Worm (Caenorhabditis elegans) whole organism, L4 larva: ENCODE measurements around the gene gst-24.

Source experiments
- F49E8.2 ChIP-seq: sonication (generic microtip); optimal IDR thresholded peaks from 2 replicates; lab custom pipeline; 2016; ENCODE audit warnings: missing compliant biosample characterization, mild to moderate bottlenecking, missing genetic modification characterization, borderline replicate concordance
- R02D3.7 ChIP-seq: fragments of 150-350 bp; sonication (generic microtip); optimal IDR thresholded peaks from 3 replicates; lab custom pipeline; 2014; ENCODE audit warnings: missing biosample characterization, missing genetic modification characterization
- T20F7.1 ChIP-seq: fragments of 200-800 bp; sonication (Bioruptor generic); optimal IDR thresholded peaks from 2 replicates; lab custom pipeline; 2018; ENCODE audit warnings: mild to moderate bottlenecking, missing genetic modification characterization, missing compliant biosample characterization
- Y105C5A.15 ChIP-seq: fragments of 200-800 bp; sonication (Bioruptor generic); IDR thresholded peaks from 2 replicates; pipeline ENCODE4 v1.3.6; 2022; ENCODE audit warnings: missing genetic modification characterization, missing compliant biosample characterization
- Y5F2A.4 ChIP-seq: fragments of 200-800 bp; sonication (Bioruptor generic); optimal IDR thresholded peaks from 2 replicates; lab custom pipeline; 2018; ENCODE audit warnings: mild to moderate bottlenecking, missing genetic modification characterization, missing compliant biosample characterization
- ZK337.2 ChIP-seq: fragments of 200-800 bp; sonication (Bioruptor generic); IDR thresholded peaks from 2 replicates; pipeline ENCODE4 v1.3.6; 2022; ENCODE audit warnings: missing genetic modification reagents, missing genetic modification characterization, missing compliant biosample characterization
- aly-2 ChIP-seq: sonication (generic microtip); optimal IDR thresholded peaks from 2 replicates; lab custom pipeline; 2018; ENCODE audit warnings: missing biosample characterization, missing genetic modification characterization
- ceh-32 ChIP-seq: sonication (generic microtip); optimal IDR thresholded peaks from 2 replicates; lab custom pipeline; 2016; ENCODE audit warnings: mild to moderate bottlenecking, missing genetic modification characterization, missing compliant biosample characterization; ENCODE audit not compliant: poor library complexity
- ceh-44 ChIP-seq: fragments of 200-800 bp; sonication (Bioruptor generic); IDR thresholded peaks from 2 replicates; pipeline ENCODE4 v1.3.6; 2022; ENCODE audit warnings: missing genetic modification reagents, missing genetic modification characterization, missing compliant biosample characterization
- ces-1 ChIP-seq: fragments of 150-350 bp; sonication (generic microtip); optimal IDR thresholded peaks from 4 replicates; lab custom pipeline; 2014; ENCODE audit warnings: missing biosample characterization, missing genetic modification reagents, missing genetic modification characterization
- cey-2 ChIP-seq: sonication (generic microtip); optimal IDR thresholded peaks from 3 replicates; lab custom pipeline; 2017; ENCODE audit warnings: missing genetic modification characterization, mild to moderate bottlenecking, missing compliant biosample characterization, antibody characterized with exemption, borderline replicate concordance; ENCODE audit not compliant: insufficient read depth
- daf-12 ChIP-seq: fragments of 150-350 bp; optimal IDR thresholded peaks from 2 replicates; lab custom pipeline; 2014; ENCODE audit warnings: missing biosample characterization, missing genetic modification reagents, missing genetic modification characterization
- dmd-6 ChIP-seq: fragments of 200-800 bp; sonication (Bioruptor generic); IDR thresholded peaks from 2 replicates; pipeline ENCODE4 v1.3.6; 2022; ENCODE audit warnings: missing genetic modification reagents, missing genetic modification characterization, missing compliant biosample characterization
- dmd-8 ChIP-seq: fragments of 200-800 bp; sonication (Bioruptor generic); IDR thresholded peaks from 2 replicates; pipeline ENCODE4 v1.3.6; 2022; ENCODE audit warnings: missing genetic modification characterization, missing compliant biosample characterization
- dmd-9 ChIP-seq: fragments of 200-800 bp; sonication (Bioruptor generic); IDR thresholded peaks from 2 replicates; pipeline ENCODE4 v1.3.6; 2022; ENCODE audit warnings: missing genetic modification reagents, missing genetic modification characterization, missing compliant biosample characterization
- dpl-1 ChIP-seq: fragments of 150-350 bp; optimal IDR thresholded peaks from 2 replicates; lab custom pipeline; 2014; ENCODE audit warnings: missing biosample characterization, missing genetic modification reagents, missing genetic modification characterization
- egl-27 ChIP-seq: sonication (generic microtip); optimal IDR thresholded peaks from 3 replicates; lab custom pipeline; 2017; ENCODE audit warnings: missing biosample characterization, missing genetic modification reagents, missing genetic modification characterization
- fos-1 ChIP-seq: fragments of 150-350 bp; optimal IDR thresholded peaks from 2 replicates; lab custom pipeline; 2014; ENCODE audit warnings: missing biosample characterization, missing genetic modification characterization
- gei-8 ChIP-seq: fragments of 200-800 bp; sonication (Bioruptor generic); optimal IDR thresholded peaks from 2 replicates; lab custom pipeline; 2018; ENCODE audit warnings: mild to moderate bottlenecking, missing genetic modification characterization, missing compliant biosample characterization
- hif-1 ChIP-seq, 2 experiments: sonication (generic microtip); optimal IDR thresholded peaks; 2 replicates each; lab custom pipeline; 2016 to 2017; ENCODE audit warnings: missing compliant biosample characterization in 2 of 2, missing genetic modification characterization in 2 of 2, missing genetic modification reagents in 2 of 2, missing genotype in 2 of 2, mild to moderate bottlenecking in 1 of 2
- hlh-30 ChIP-seq: sonication (generic microtip); optimal IDR thresholded peaks from 2 replicates; lab custom pipeline; 2017; ENCODE audit warnings: antibody characterized with exemption, mild to moderate bottlenecking, missing genetic modification characterization, missing compliant biosample characterization; ENCODE audit not compliant: insufficient read depth
- lim-7 ChIP-seq: fragments of 200-800 bp; sonication (Bioruptor generic); IDR thresholded peaks from 2 replicates; pipeline ENCODE4 v1.3.6; 2022; ENCODE audit warnings: missing genetic modification characterization, missing compliant biosample characterization
- lin-1 ChIP-seq: fragments of 200-800 bp; sonication (Bioruptor generic); IDR thresholded peaks from 2 replicates; pipeline ENCODE4 v1.3.6; 2022; ENCODE audit warnings: missing genetic modification reagents, missing genetic modification characterization, missing compliant biosample characterization
- lin-29 ChIP-seq: fragments of 200-800 bp; sonication (Bioruptor generic); IDR thresholded peaks from 2 replicates; pipeline ENCODE4 v1.3.6; 2022; ENCODE audit warnings: missing genetic modification reagents, missing genetic modification characterization, missing compliant biosample characterization
- lin-39 ChIP-seq: fragments of 150-350 bp; optimal IDR thresholded peaks from 2 replicates; lab custom pipeline; 2014; ENCODE audit warnings: missing biosample characterization, missing genetic modification reagents, missing genetic modification characterization
- lir-3 ChIP-seq: sonication (generic microtip); optimal IDR thresholded peaks from 2 replicates; lab custom pipeline; 2016; ENCODE audit warnings: mild to moderate bottlenecking, missing genetic modification characterization, missing compliant biosample characterization
- madf-5 ChIP-seq, 2 experiments: fragments of 200-800 bp; sonication (Bioruptor generic); IDR thresholded peaks; 2 replicates each; pipeline ENCODE4 v1.3.6; 2022; ENCODE audit warnings: missing compliant biosample characterization in 2 of 2, missing genetic modification characterization in 2 of 2
- madf-9 ChIP-seq: fragments of 200-800 bp; sonication (Bioruptor generic); conservative IDR thresholded peaks from 2 replicates; pipeline ENCODE4 v1.3.6; 2022; ENCODE audit warnings: missing genetic modification reagents, missing genetic modification characterization, missing compliant biosample characterization
- mdl-1 ChIP-seq, 2 experiments: fragments of 150-350 bp in 1 of 2; sonication (generic microtip) in 1 of 2; optimal IDR thresholded peaks; 2 replicates each; lab custom pipeline; 2014 to 2017; ENCODE audit warnings: missing biosample characterization in 2 of 2, missing genetic modification characterization in 2 of 2
- mdt-29 ChIP-seq: fragments of 200-800 bp; sonication (Bioruptor generic); IDR thresholded peaks from 2 replicates; pipeline ENCODE4 v1.3.6; 2022; ENCODE audit warnings: missing genetic modification reagents, missing genetic modification characterization, missing compliant biosample characterization
- mxl-3 ChIP-seq: fragments of 200-800 bp; sonication (Bioruptor generic); optimal IDR thresholded peaks from 2 replicates; lab custom pipeline; 2018; ENCODE audit warnings: mild to moderate bottlenecking, missing genetic modification characterization, missing compliant biosample characterization
- nhr-10 ChIP-seq: fragments of 150-350 bp; optimal IDR thresholded peaks from 2 replicates; lab custom pipeline; 2014; ENCODE audit warnings: missing biosample characterization, missing genetic modification characterization
- nhr-102 ChIP-seq: sonication (generic microtip); optimal IDR thresholded peaks from 2 replicates; lab custom pipeline; 2016; ENCODE audit warnings: mild to moderate bottlenecking, missing genetic modification characterization, moderate library complexity, missing compliant biosample characterization
- nhr-11 ChIP-seq: fragments of 150-350 bp; optimal IDR thresholded peaks from 2 replicates; lab custom pipeline; 2014; ENCODE audit warnings: missing biosample characterization, missing genetic modification characterization
- nhr-111 ChIP-seq: fragments of 200-800 bp; sonication (Bioruptor generic); optimal IDR thresholded peaks from 2 replicates; lab custom pipeline; 2018; ENCODE audit warnings: mild to moderate bottlenecking, missing genetic modification characterization, missing compliant biosample characterization
- nhr-237 ChIP-seq: sonication (generic microtip); optimal IDR thresholded peaks from 2 replicates; lab custom pipeline; 2017; ENCODE audit warnings: missing biosample characterization, missing genetic modification characterization
- nhr-25 ChIP-seq: sonication (generic microtip); optimal IDR thresholded peaks from 2 replicates; lab custom pipeline; 2017; ENCODE audit warnings: missing genetic modification characterization, mild to moderate bottlenecking, missing compliant biosample characterization, antibody characterized with exemption, moderate library complexity, borderline replicate concordance; ENCODE audit not compliant: insufficient read depth
- nhr-28 ChIP-seq: fragments of 150-350 bp; optimal IDR thresholded peaks from 2 replicates; lab custom pipeline; 2014; ENCODE audit warnings: missing biosample characterization, missing genetic modification characterization
- nhr-41 ChIP-seq: fragments of 200-800 bp; sonication (Bioruptor generic); IDR thresholded peaks from 2 replicates; pipeline ENCODE4 v1.3.6; 2022; ENCODE audit warnings: missing genetic modification reagents, missing genetic modification characterization, missing compliant biosample characterization
- nhr-6 ChIP-seq: fragments of 150-350 bp; optimal IDR thresholded peaks from 2 replicates; lab custom pipeline; 2014; ENCODE audit warnings: missing biosample characterization, missing genetic modification characterization
- nhr-76 ChIP-seq: fragments of 150-350 bp; optimal IDR thresholded peaks from 2 replicates; lab custom pipeline; 2014; ENCODE audit warnings: missing biosample characterization, missing genetic modification characterization
- php-3 ChIP-seq: fragments of 200-800 bp; sonication (Bioruptor generic); IDR thresholded peaks from 2 replicates; pipeline ENCODE4 v1.3.6; 2022; ENCODE audit warnings: missing genetic modification reagents, missing genetic modification characterization, missing compliant biosample characterization
- saeg-2 ChIP-seq: fragments of 200-800 bp; sonication (Bioruptor generic); IDR thresholded peaks from 2 replicates; pipeline ENCODE4 v1.3.6; 2022; ENCODE audit warnings: missing genetic modification reagents, missing genetic modification characterization, missing compliant biosample characterization
- set-16 ChIP-seq: fragments of 200-800 bp; sonication (Bioruptor generic); IDR thresholded peaks from 2 replicates; pipeline ENCODE4 v1.3.6; 2022; ENCODE audit warnings: missing genetic modification reagents, missing genetic modification characterization, missing compliant biosample characterization
- snpc-4 ChIP-seq: fragments of 150-350 bp; optimal IDR thresholded peaks from 2 replicates; lab custom pipeline; 2014; ENCODE audit warnings: missing biosample characterization, missing genetic modification characterization
- spr-1 ChIP-seq: sonication (generic microtip); optimal IDR thresholded peaks from 2 replicates; lab custom pipeline; 2016; ENCODE audit warnings: mild to moderate bottlenecking, missing genetic modification characterization, missing compliant biosample characterization
- spr-3 ChIP-seq: fragments of 200-800 bp; sonication (Bioruptor generic); optimal IDR thresholded peaks from 2 replicates; lab custom pipeline; 2018; ENCODE audit warnings: mild to moderate bottlenecking, missing genetic modification characterization, missing compliant biosample characterization
- unc-39 ChIP-seq: sonication (generic microtip); optimal IDR thresholded peaks from 2 replicates; lab custom pipeline; 2017; ENCODE audit warnings: missing biosample characterization, missing genetic modification characterization
- ztf-7 ChIP-seq: fragments of 150-350 bp; optimal IDR thresholded peaks from 2 replicates; lab custom pipeline; 2014; ENCODE audit warnings: missing biosample characterization, missing genetic modification characterization

The gst-24 gene

DNA sequence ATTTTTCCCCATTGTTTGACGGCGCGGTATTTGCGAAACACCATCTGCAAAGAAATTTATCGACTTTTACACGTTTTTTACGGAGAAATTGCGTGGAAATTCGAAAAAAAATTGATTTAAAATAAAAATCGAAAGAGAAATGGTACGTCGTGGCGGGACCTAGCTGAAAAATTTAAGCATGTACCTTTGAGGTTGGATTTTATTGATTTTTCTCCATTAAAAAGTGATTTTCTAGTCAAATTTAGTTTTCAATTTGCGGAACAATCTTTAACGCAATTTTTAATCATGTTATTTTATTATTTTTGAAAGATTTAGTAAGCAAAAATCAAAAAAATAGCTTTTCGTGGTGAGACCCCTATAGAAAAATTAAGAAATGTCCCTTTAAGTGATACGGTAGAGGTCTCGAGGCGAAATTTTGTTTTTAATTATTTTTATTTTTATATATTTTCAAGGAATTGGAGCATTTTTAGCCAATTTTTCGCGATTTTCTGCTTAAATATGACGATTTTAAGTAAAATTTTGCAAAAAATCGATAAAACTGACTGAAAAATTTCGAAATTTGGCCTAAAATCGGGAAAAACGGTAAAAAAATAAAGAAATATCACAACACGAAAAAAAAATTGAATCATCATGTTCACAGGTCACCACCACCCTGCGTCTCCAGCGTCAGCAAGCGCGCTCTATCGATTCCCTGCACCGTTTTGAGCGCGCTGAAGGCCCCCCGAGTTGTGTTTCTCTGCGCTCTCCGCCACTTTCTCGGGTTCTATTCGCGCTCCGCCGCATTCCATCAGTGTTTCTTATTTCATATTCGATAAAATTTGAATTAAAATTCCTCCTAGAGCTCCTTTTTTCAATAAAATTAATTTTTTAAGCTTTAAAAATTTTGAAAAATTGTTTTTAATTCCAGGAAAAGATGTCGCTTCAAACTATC is 35.9 kb downstream of the gst-24 start, which contains the start of the genes mrpl-37 and lin-38 (continued):
- TF ChIP-seq nhr-76 (tag; lab: Kevin White, UChicago) (no peak), nhr-111 (GFP tag; lab: Kevin White, UChicago) (no peak), madf-9 (GFP tag; lab: Robert Waterston, UW) (no peak), nhr-10 (no peak), Y105C5A.15 (GFP tag; lab: Robert Waterston, UW) (no peak), dmd-6 (GFP tag; lab: Robert Waterston, UW) (no peak), nhr-28 (peak; percentile 29), dmd-8 (GFP tag; lab: Robert Waterston, UW) (no peak), ces-1 (GFP tag; lab: Kevin White, UChicago) (no peak), cey-2 (tag; lab: Kevin White, UChicago) (no peak), madf-5 (GFP tag; IDR thresholded peaks at IDR 0.05; lab: Robert Waterston, UW) (no peak), nhr-25 (tag; lab: Kevin White, UChicago) (peak; percentile 5), lim-7 (GFP tag; lab: Robert Waterston, UW) (no peak), lin-29 (no peak), set-16 (peak; percentile 78), T20F7.1 (GFP tag; lab: Kevin White, UChicago) (no peak), hif-1 (tag; optimal IDR thresholded peaks at IDR 0.05; lab: Kevin White, UChicago) (peak in 1 of 2 experiments; percentile 63), unc-39 (no peak), mdt-29 (GFP tag; lab: Robert Waterston, UW) (no peak), lir-3 (tag; lab: Kevin White, UChicago) (no peak), gei-8 (no peak), lin-1 (GFP tag; lab: Robert Waterston, UW) (no peak), nhr-6 (tag; lab: Kevin White, UChicago) (peak; percentile 58), ztf-7 (no peak), hlh-30 (peak; percentile 80), fos-1 (tag; lab: Kevin White, UChicago) (no peak), Y5F2A.4 (GFP tag; lab: Kevin White, UChicago) (no peak), ceh-32 (tag; lab: Kevin White, UChicago) (no peak), saeg-2 (no peak), lin-39 (tag; lab: Kevin White, UChicago) (no peak), spr-3 (GFP tag; lab: Kevin White, UChicago) (no peak), F49E8.2 (tag; lab: Kevin White, UChicago) (peak; percentile 13), snpc-4 (tag; lab: Kevin White, UChicago) (no peak), mdl-1 (tag; optimal IDR thresholded peaks at IDR 0.05; lab: Kevin White, UChicago) (peak in 1 of 2 experiments; percentile 55), nhr-11 (tag; lab: Kevin White, UChicago) (peak; percentile 48), php-3 (GFP tag; lab: Robert Waterston, UW) (no peak), nhr-41 (GFP tag; lab: Robert Waterston, UW) (no peak), spr-1 (tag; lab: Kevin White, UChicago) (no peak), daf-12 (tag; lab: Kevin White, UChicago) (no peak), dmd-9 (GFP tag; lab: Robert Waterston, UW) (no peak), ceh-44 (GFP tag; lab: Robert Waterston, UW) (no peak), dpl-1 (GFP tag; lab: Kevin White, UChicago) (peak; percentile 68), nhr-102 (no peak), ZK337.2 (GFP tag; lab: Robert Waterston, UW) (no peak), aly-2 (tag; lab: Kevin White, UChicago) (no peak), nhr-237 (tag; lab: Kevin White, UChicago) (no peak), egl-27 (tag; lab: Kevin White, UChicago) (no peak), mxl-3 (GFP tag; lab: Kevin White, UChicago) (no peak), R02D3.7 (tag; lab: Kevin White, UChicago) (no peak)
